Fruit fly (Drosophila melanogaster) whole organism, embryonic: Measurements from ENCODE around the gene CG6983.
A peak's percentile ranks its signal among the peaks of the same experiment; 100 is the strongest.

ENCODE experiments used
- Ada2b ChIP-seq: fragments of 200-800 bp; sonication (Bioruptor generic); IDR thresholded peaks from 2 replicates; pipeline ENCODE4 v1.3.6; 2022; ENCODE audit warnings: missing biosample characterization, missing genetic modification characterization
- BtbVII ChIP-seq: fragments of 200-800 bp; sonication (Bioruptor generic); optimal IDR thresholded peaks from 3 replicates; lab custom pipeline; 2017; ENCODE audit warnings: missing biosample characterization, mild to moderate bottlenecking, missing genetic modification characterization
- CG10431 ChIP-seq: fragments of 200-800 bp; sonication (Bioruptor generic); optimal IDR thresholded peaks from 3 replicates; lab custom pipeline; 2018; ENCODE audit warnings: missing biosample characterization, mild to moderate bottlenecking, missing genetic modification characterization
- CG10565 ChIP-seq: fragments of 200-800 bp; sonication (Bioruptor generic); optimal IDR thresholded peaks from 3 replicates; lab custom pipeline; 2016; ENCODE audit warnings: missing biosample characterization, mild to moderate bottlenecking, missing genetic modification characterization
- CG10979 ChIP-seq: fragments of 200-800 bp; sonication (Bioruptor generic); optimal IDR thresholded peaks from 2 replicates; lab custom pipeline; 2018; ENCODE audit warnings: missing biosample characterization, mild to moderate bottlenecking, missing genetic modification characterization, moderate library complexity
- CG11093 ChIP-seq: fragments of 200-800 bp; sonication (Bioruptor generic); IDR thresholded peaks from 3 replicates; pipeline ENCODE4 v1.3.6; 2022; ENCODE audit warnings: missing biosample characterization, missing genetic modification characterization
- CG13123 ChIP-seq: fragments of 200-800 bp; sonication (Bioruptor generic); optimal IDR thresholded peaks from 2 replicates; lab custom pipeline; 2016; ENCODE audit warnings: missing biosample characterization, missing genetic modification characterization
- CG13624 ChIP-seq: fragments of 200-800 bp; sonication (Bioruptor generic); optimal IDR thresholded peaks from 2 replicates; lab custom pipeline; 2016; ENCODE audit warnings: missing biosample characterization, missing genetic modification characterization
- CG14441 ChIP-seq: fragments of 200-800 bp; sonication (Bioruptor generic); IDR thresholded peaks from 2 replicates; pipeline ENCODE4 v1.3.6; 2022; ENCODE audit warnings: missing biosample characterization, missing genetic modification characterization
- CG1529 ChIP-seq: fragments of 200-800 bp; sonication (Bioruptor generic); optimal IDR thresholded peaks from 3 replicates; lab custom pipeline; 2018; ENCODE audit warnings: missing biosample characterization, missing genetic modification characterization
- CG15601 ChIP-seq: fragments of 200-800 bp; sonication (Bioruptor generic); optimal IDR thresholded peaks from 3 replicates; lab custom pipeline; 2019; ENCODE audit warnings: missing biosample characterization, mild to moderate bottlenecking, missing genetic modification characterization, moderate library complexity
- CG1647 ChIP-seq: fragments of 200-800 bp; sonication (Bioruptor generic); optimal IDR thresholded peaks from 3 replicates; lab custom pipeline; 2016; ENCODE audit warnings: missing biosample characterization, missing genetic modification characterization
- CG17186 ChIP-seq: fragments of 200-800 bp; sonication (Bioruptor generic); optimal IDR thresholded peaks from 3 replicates; lab custom pipeline; 2017; ENCODE audit warnings: missing biosample characterization, missing genetic modification reagents, missing genetic modification characterization
- CG17385 ChIP-seq: fragments of 200-800 bp; sonication (Bioruptor generic); optimal IDR thresholded peaks from 3 replicates; lab custom pipeline; 2018; ENCODE audit warnings: missing biosample characterization, mild to moderate bottlenecking, missing genetic modification characterization
- CG2116 ChIP-seq: fragments of 200-800 bp; sonication (Bioruptor generic); optimal IDR thresholded peaks from 3 replicates; lab custom pipeline; 2018; ENCODE audit warnings: missing biosample characterization, mild to moderate bottlenecking, missing genetic modification characterization
- CG2120 ChIP-seq: fragments of 200-800 bp; sonication (Bioruptor generic); optimal IDR thresholded peaks from 3 replicates; lab custom pipeline; 2016; ENCODE audit warnings: missing biosample characterization, missing genetic modification characterization
- CG42726 ChIP-seq: fragments of 200-800 bp; sonication (Bioruptor generic); IDR thresholded peaks from 2 replicates; pipeline ENCODE4 v1.3.6; 2022; ENCODE audit warnings: missing biosample characterization, missing genetic modification characterization; ENCODE audit not compliant: partially characterized antibody
- CG6254 ChIP-seq: fragments of 200-800 bp; sonication (Bioruptor generic); optimal IDR thresholded peaks from 3 replicates; lab custom pipeline; 2017; ENCODE audit warnings: mild to moderate bottlenecking, missing biosample characterization, missing genetic modification reagents, missing genetic modification characterization
- CG6765 ChIP-seq: fragments of 200-800 bp; sonication (Bioruptor generic); optimal IDR thresholded peaks from 3 replicates; lab custom pipeline; 2017; ENCODE audit warnings: missing biosample characterization, mild to moderate bottlenecking, missing genetic modification characterization
- CG7987 ChIP-seq: fragments of 200-800 bp; sonication (Bioruptor generic); optimal IDR thresholded peaks from 2 replicates; lab custom pipeline; 2018; ENCODE audit warnings: missing biosample characterization, mild to moderate bottlenecking, missing genetic modification characterization, moderate library complexity
- CG8478 ChIP-seq: fragments of >200 bp; optimal IDR thresholded peaks from 2 replicates; lab custom pipeline; 2018
- CG8765 ChIP-seq: fragments of 200-800 bp; sonication (Bioruptor generic); IDR thresholded peaks from 2 replicates; pipeline ENCODE4 v1.3.6; 2022; ENCODE audit warnings: missing biosample characterization, missing genetic modification characterization
- CG9876 ChIP-seq: fragments of 200-800 bp; sonication (Bioruptor generic); optimal IDR thresholded peaks from 2 replicates; lab custom pipeline; 2016; ENCODE audit warnings: missing biosample characterization, missing genetic modification characterization
- CoRest ChIP-seq: fragments of 200-800 bp; sonication (Bioruptor generic); optimal IDR thresholded peaks from 3 replicates; lab custom pipeline; 2018; ENCODE audit warnings: missing biosample characterization, mild to moderate bottlenecking, missing genetic modification characterization, moderate library complexity
- Deaf1 ChIP-seq: fragments of 200-800 bp; optimal IDR thresholded peaks from 3 replicates; lab custom pipeline; 2019; ENCODE audit warnings: missing biosample characterization, mild to moderate bottlenecking, missing genetic modification characterization, moderate library complexity
- Dref ChIP-seq: fragments of 200-800 bp; sonication (Bioruptor generic); IDR thresholded peaks from 2 replicates; pipeline ENCODE4 v1.3.6; 2022; ENCODE audit warnings: missing biosample characterization, missing genetic modification characterization
- Drgx ChIP-seq: fragments of 200-800 bp; sonication (Bioruptor generic); IDR thresholded peaks from 2 replicates; pipeline ENCODE4 v1.3.6; 2022; ENCODE audit warnings: missing biosample characterization, missing genetic modification characterization
- Hmx ChIP-seq: fragments of 200-800 bp; sonication (Bioruptor generic); optimal IDR thresholded peaks from 2 replicates; lab custom pipeline; 2016; ENCODE audit warnings: missing biosample characterization, missing genetic modification characterization
- Sry-β ChIP-seq: fragments of 200-800 bp; sonication (Bioruptor generic); optimal IDR thresholded peaks from 2 replicates; lab custom pipeline; 2018; ENCODE audit warnings: missing biosample characterization, mild to moderate bottlenecking, missing genetic modification characterization, moderate library complexity
- Taf1 ChIP-seq: fragments of 200-800 bp; sonication (Bioruptor generic); IDR thresholded peaks from 2 replicates; pipeline ENCODE4 v1.3.6; 2022; ENCODE audit warnings: missing biosample characterization, missing genetic modification characterization
- Xbp1 ChIP-seq: fragments of 200-800 bp; sonication (Bioruptor generic); optimal IDR thresholded peaks from 3 replicates; lab custom pipeline; 2016; ENCODE audit warnings: missing biosample characterization, mild to moderate bottlenecking, missing genetic modification characterization
- bcd ChIP-seq: fragments of 200-800 bp; sonication (Bioruptor generic); optimal IDR thresholded peaks from 2 replicates; lab custom pipeline; 2017; ENCODE audit warnings: missing biosample characterization, mild to moderate bottlenecking, missing genetic modification characterization
- chm ChIP-seq: fragments of 200-800 bp; sonication (Bioruptor generic); IDR thresholded peaks from 2 replicates; pipeline ENCODE4 v1.3.6; 2022; ENCODE audit warnings: missing biosample characterization, missing genetic modification characterization
- gcm ChIP-seq: fragments of 200-800 bp; sonication (Bioruptor generic); optimal IDR thresholded peaks from 2 replicates; lab custom pipeline; 2019; ENCODE audit warnings: missing biosample characterization, mild to moderate bottlenecking, missing genetic modification characterization, moderate library complexity
- gsb-n ChIP-seq: fragments of 200-800 bp; sonication (Bioruptor generic); optimal IDR thresholded peaks from 3 replicates; lab custom pipeline; 2018; ENCODE audit warnings: missing biosample characterization, mild to moderate bottlenecking, missing genetic modification characterization
- gt ChIP-seq: fragments of 200-800 bp; sonication (Bioruptor generic); IDR thresholded peaks from 2 replicates; pipeline ENCODE4 v1.3.6; 2022; ENCODE audit warnings: missing biosample characterization, missing genetic modification characterization
- jigr1 ChIP-seq: fragments of 200-800 bp; sonication (Bioruptor generic); IDR thresholded peaks from 3 replicates; pipeline ENCODE4 v1.3.6; 2022; ENCODE audit warnings: missing biosample characterization, missing genetic modification characterization
- lov ChIP-seq, 2 experiments: fragments of 200-800 bp in 1 of 2; fragments of >200 bp in 1 of 2; sonication (Bioruptor generic) in 1 of 2; IDR thresholded peaks in 1 of 2; optimal IDR thresholded peaks in 1 of 2; 2 replicates in 1 of 2; 3 replicates in 1 of 2; pipeline versions ENCODE4 v1.3.6 to Lab custom; 2017 to 2022; ENCODE audit warnings: missing biosample characterization in 1 of 2, missing genetic modification characterization in 1 of 2
- mirr ChIP-seq: fragments of 200-800 bp; sonication (Bioruptor generic); optimal IDR thresholded peaks from 3 replicates; lab custom pipeline; 2018; ENCODE audit warnings: missing biosample characterization, mild to moderate bottlenecking, missing genetic modification characterization
- otp ChIP-seq: fragments of 200-800 bp; sonication (Bioruptor generic); IDR thresholded peaks from 3 replicates; pipeline ENCODE4, ENCODE4 v1.3.6; 2022; ENCODE audit warnings: missing biosample characterization, missing genetic modification characterization
- pan ChIP-seq, 4 experiments: fragments of >200 bp in 3 of 4; fragments of 200-800 bp in 1 of 4; sonication (Bioruptor generic) in 1 of 4; optimal IDR thresholded peaks in 3 of 4; IDR thresholded peaks in 1 of 4; 2 replicates each; pipeline versions ENCODE4 v1.3.6 to Lab custom; 2017 to 2022; ENCODE audit warnings: missing biosample characterization in 2 of 4, missing genetic modification characterization in 2 of 4, mixed read lengths in 1 of 4
- pita ChIP-seq: fragments of 200-800 bp; sonication (Bioruptor generic); optimal IDR thresholded peaks from 2 replicates; lab custom pipeline; 2017; ENCODE audit warnings: missing biosample characterization, mild to moderate bottlenecking, missing genetic modification characterization
- psq ChIP-seq: fragments of 200-800 bp; sonication (Bioruptor generic); optimal IDR thresholded peaks from 2 replicates; lab custom pipeline; 2017; ENCODE audit warnings: missing biosample characterization, missing genetic modification characterization
- pum ChIP-seq: fragments of 200-800 bp; sonication (Bioruptor generic); optimal IDR thresholded peaks from 2 replicates; lab custom pipeline; 2016; ENCODE audit warnings: missing biosample characterization, missing genetic modification characterization
- schlank ChIP-seq: fragments of 200-800 bp; sonication (Bioruptor generic); optimal IDR thresholded peaks from 2 replicates; lab custom pipeline; 2018; ENCODE audit warnings: missing biosample characterization, mild to moderate bottlenecking, missing genetic modification characterization
- scrt ChIP-seq: fragments of 200-800 bp; sonication (Bioruptor generic); optimal IDR thresholded peaks from 2 replicates; lab custom pipeline; 2018; ENCODE audit warnings: missing biosample characterization, mild to moderate bottlenecking, missing genetic modification characterization, moderate library complexity
- sim ChIP-seq: fragments of 200-800 bp; sonication (Bioruptor generic); IDR thresholded peaks from 2 replicates; pipeline ENCODE4 v1.3.6; 2022; ENCODE audit warnings: missing biosample characterization, missing genetic modification characterization
- sima ChIP-seq: fragments of 200-800 bp; sonication (Bioruptor generic); optimal IDR thresholded peaks from 2 replicates; lab custom pipeline; 2016; ENCODE audit warnings: missing biosample characterization, missing genetic modification characterization
- stwl ChIP-seq: fragments of 200-800 bp; sonication (Bioruptor generic); optimal IDR thresholded peaks from 3 replicates; lab custom pipeline; 2018; ENCODE audit warnings: missing biosample characterization, mild to moderate bottlenecking, missing genetic modification characterization, moderate library complexity
- vvl ChIP-seq: fragments of 200-800 bp; sonication (Bioruptor generic); IDR thresholded peaks from 2 replicates; pipeline ENCODE4 v1.3.6; 2022; ENCODE audit warnings: missing biosample characterization, missing genetic modification characterization
- yki ChIP-seq: fragments of >200 bp; optimal IDR thresholded peaks from 3 replicates; lab custom pipeline; 2018

The CG6983 gene

dm6 chr3L:8424831-8425336 is 24.3 kb downstream of the CG6983 start, which contains the start of gene Cbl (continued):
- no peak for TF ChIP-seq CG2120 (GFP tag; lab: Kevin White, UChicago)
- no peak for TF ChIP-seq jigr1
- no peak for TF ChIP-seq CG6765 (GFP tag; lab: Kevin White, UChicago)
- no peak for TF ChIP-seq CG6254 (GFP tag; lab: Kevin White, UChicago)
- no peak for TF ChIP-seq pum
- TF ChIP-seq BtbVII: no peak
- no peak for TF ChIP-seq yki (lab: Kevin White, UChicago)
- no peak for TF ChIP-seq sima (GFP tag; lab: Kevin White, UChicago)
- no peak for TF ChIP-seq bcd (GFP tag; lab: Kevin White, UChicago)
- TF ChIP-seq CG13123 (GFP tag; lab: Kevin White, UChicago): no peak
- no peak for TF ChIP-seq schlank (tag; lab: Kevin White, UChicago)
- peak; percentile 99 for TF ChIP-seq CG17385 (GFP tag; lab: Kevin White, UChicago)
- no peak for TF ChIP-seq CG10979 (tag; lab: Kevin White, UChicago)
- TF ChIP-seq gt (GFP tag; lab: Robert Waterston, UW): peak; percentile 41; the same call in 1 of the 2 replicates
- no peak for TF ChIP-seq CG8478
- TF ChIP-seq Hmx (GFP tag; lab: Kevin White, UChicago): no peak
- TF ChIP-seq CG10565: no peak
- no peak; the same call in 1 of the 2 replicates for TF ChIP-seq chm (GFP tag; lab: Robert Waterston, UW)
- no peak for TF ChIP-seq CG1529
- no peak for TF ChIP-seq CoRest
- peak; percentile 50 for TF ChIP-seq Dref (GFP tag; lab: Robert Waterston, UW)
- no peak for TF ChIP-seq vvl (GFP tag; lab: Robert Waterston, UW)
- peak; percentile 53 for TF ChIP-seq CG15601
- TF ChIP-seq CG17186 (GFP tag; lab: Kevin White, UChicago): peak; percentile 61
- no peak for TF ChIP-seq pita (GFP tag; lab: Kevin White, UChicago)
- TF ChIP-seq psq (GFP tag; lab: Kevin White, UChicago): no peak
- TF ChIP-seq gsb-n (tag; lab: Kevin White, UChicago): no peak
- peak; percentile 67 for TF ChIP-seq stwl (tag; lab: Kevin White, UChicago)
- no peak for TF ChIP-seq Taf1
- TF ChIP-seq CG11093: no peak
- TF ChIP-seq Xbp1: peak; percentile 3
- TF ChIP-seq CG13624 (GFP tag; lab: Kevin White, UChicago): no peak
- no peak for TF ChIP-seq Deaf1 (tag; lab: Kevin White, UChicago)
- no peak for TF ChIP-seq CG1647 (GFP tag; lab: Kevin White, UChicago)
- TF ChIP-seq CG8765 (GFP tag; lab: Robert Waterston, UW): no peak
- no peak for TF ChIP-seq sim (GFP tag; lab: Robert Waterston, UW)
- TF ChIP-seq pan (optimal IDR thresholded peaks at IDR 0.05; lab: Kevin White, UChicago): no peak
- peak in 1 of 2 experiments; percentile 11 for TF ChIP-seq pan (GFP tag; optimal IDR thresholded peaks at IDR 0.05 in 1 of 2, IDR thresholded peaks at IDR 0.05 in 1 of 2)
- peak; percentile 68 for TF ChIP-seq CG7987 (GFP tag; lab: Kevin White, UChicago)
- no peak for TF ChIP-seq CG10431 (GFP tag; lab: Kevin White, UChicago)
- peak; percentile 100 for TF ChIP-seq CG2116 (GFP tag; lab: Kevin White, UChicago)
- no peak for TF ChIP-seq CG14441 (GFP tag; lab: Robert Waterston, UW)
- TF ChIP-seq Drgx: no peak
- TF ChIP-seq Ada2b (GFP tag; lab: Robert Waterston, UW): no peak
- no peak for TF ChIP-seq CG9876 (GFP tag; lab: Kevin White, UChicago)
- TF ChIP-seq otp: no peak
- no peak for TF ChIP-seq lov (optimal IDR thresholded peaks at IDR 0.05; lab: Kevin White, UChicago)
- TF ChIP-seq lov (GFP tag; IDR thresholded peaks at IDR 0.05; lab: Robert Waterston, UW): no peak
- TF ChIP-seq Sry-β (GFP tag; lab: Kevin White, UChicago): peak; percentile 9
- TF ChIP-seq gcm (GFP tag; lab: Kevin White, UChicago): no peak
- no peak for TF ChIP-seq mirr
- 0 out of 2 replicates have a peak, but pooled peaks have one; percentile 41 for TF ChIP-seq CG42726 (GFP tag; lab: Robert Waterston, UW)
- no peak for TF ChIP-seq scrt (GFP tag; lab: Kevin White, UChicago)
